Fruit fly (Drosophila melanogaster): ENCODE results near the gene CG11857.

DNA sequence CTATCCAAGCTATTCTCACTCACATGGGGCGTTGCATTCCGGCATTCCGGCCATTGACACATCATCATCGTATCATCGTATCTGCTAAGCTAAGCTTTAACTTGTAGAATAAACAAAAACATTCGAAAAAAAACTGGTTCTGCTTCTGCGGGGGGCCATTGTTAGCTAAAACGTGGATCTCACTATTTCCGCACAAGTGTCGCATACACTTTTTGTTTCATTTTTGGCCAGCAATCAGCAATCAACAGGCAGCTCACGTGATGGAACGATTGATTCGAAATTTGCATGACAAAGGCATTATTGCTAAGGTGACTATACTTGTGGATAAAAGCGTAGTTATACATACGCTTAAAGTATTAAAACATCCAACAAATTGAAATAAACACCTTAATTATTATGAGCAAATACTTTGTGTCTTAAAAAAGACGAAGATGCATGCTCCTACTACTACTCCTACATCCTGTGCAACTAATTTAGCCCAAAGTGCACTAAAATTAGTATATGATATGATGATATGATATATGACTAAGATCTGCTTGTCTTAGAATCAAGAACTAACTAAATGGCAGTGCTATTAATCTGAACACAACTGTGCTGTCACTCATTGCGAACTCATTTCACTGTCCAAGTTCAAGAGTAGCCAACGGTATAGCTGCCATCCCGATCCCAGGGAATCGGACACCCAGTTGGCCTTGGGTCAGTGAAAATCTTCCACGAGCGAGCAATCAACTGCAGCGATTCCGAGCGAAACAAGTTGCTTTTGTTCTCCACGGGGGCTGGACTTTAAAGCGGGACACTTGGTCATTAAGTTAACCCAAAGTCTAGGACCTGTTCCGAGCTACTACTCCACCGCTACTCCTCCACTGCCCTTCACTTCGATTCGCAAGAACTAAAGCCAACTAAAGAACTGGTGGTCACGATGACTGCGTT lies 19.7 kb upstream of the CG11857 start:
- TF ChIP-seq psq (optimal IDR thresholded peaks at IDR 0.05) (no peak), ttk (optimal IDR thresholded peaks at IDR 0.05) (no peak)

Data from Kc167 (cell line).